Worm (Caenorhabditis elegans): ENCODE measurements around the gene K10D11.3.

DNA sequence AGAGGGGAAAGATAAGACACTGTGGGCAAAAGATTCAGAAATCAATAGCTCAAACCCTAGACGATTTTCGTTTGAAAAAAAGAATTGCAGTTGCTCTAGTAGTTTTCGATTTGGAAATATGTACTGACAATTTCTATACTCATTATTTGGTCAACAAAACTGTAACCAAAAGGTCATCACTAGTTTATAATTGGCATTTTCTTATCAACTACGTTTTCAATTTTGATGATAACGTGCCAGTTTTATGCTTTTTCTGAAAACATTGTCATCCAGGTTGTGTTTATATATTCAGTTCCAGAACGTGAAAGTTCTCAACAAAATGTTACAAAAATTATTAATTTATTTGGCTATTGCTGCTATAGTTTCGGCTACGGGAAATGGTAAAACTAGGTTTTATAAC, 23.4 kb downstream of the K10D11.3 start, which contains the start of gene F55G11.8:
- TF ChIP-seq hmbx-1 (tag; optimal IDR thresholded peaks at IDR 0.05) (no peak), ama-1 (optimal IDR thresholded peaks at IDR 0.05) (no peak), tra-4 (tag; optimal IDR thresholded peaks at IDR 0.05) (no peak), F13C5.2 (tag; optimal IDR thresholded peaks at IDR 0.05) (no peak), flt-1 (GFP tag; IDR thresholded peaks at IDR 0.05) (no peak), ceh-13 (GFP tag; optimal IDR thresholded peaks at IDR 0.05) (no peak), ceh-36 (tag; optimal IDR thresholded peaks at IDR 0.05) (no peak), hmg-4 (GFP tag; optimal IDR thresholded peaks at IDR 0.05) (no peak), scrt-1 (GFP tag; IDR thresholded peaks at IDR 0.05) (no peak), tbx-11 (GFP tag; IDR thresholded peaks at IDR 0.05) (no peak), hnd-1 (tag; optimal IDR thresholded peaks at IDR 0.05) (no peak)
